Worm (Caenorhabditis elegans): ENCODE data around the gene F32D8.7.

- no peak for TF ChIP-seq W03F9.2 (tag; optimal IDR thresholded peaks at IDR 0.05)
- no peak for TF ChIP-seq dao-5 (tag; optimal IDR thresholded peaks at IDR 0.05)
- TF ChIP-seq him-1 (tag; optimal IDR thresholded peaks at IDR 0.05): no peak
Observed at ce11 chrV:10889036-10889435, 9.2 kb upstream of the F32D8.7 start, which contains the start of gene F32D8.11.

Measured in whole organism, L4/young adult.